Worm (Caenorhabditis elegans) whole organism, young adult: Measurements from ENCODE around the gene tyra-3.

Experiments
- B0261.1 ChIP-seq: sonication (generic microtip); optimal IDR thresholded peaks from 2 replicates; lab custom pipeline; 2016; ENCODE audit warnings: mild to moderate bottlenecking, missing genetic modification characterization, moderate library complexity, missing compliant biosample characterization
- C06A6.2 ChIP-seq: fragments of 200-800 bp; sonication (Bioruptor generic); conservative IDR thresholded peaks from 2 replicates; pipeline ENCODE4 v1.3.6; 2022; ENCODE audit warnings: missing genetic modification characterization, missing compliant biosample characterization
- F39B2.1 ChIP-seq: fragments of 200-800 bp; sonication (Bioruptor generic); IDR thresholded peaks from 2 replicates; pipeline ENCODE4 v1.3.6; 2022; ENCODE audit warnings: missing genetic modification reagents, missing genetic modification characterization, missing compliant biosample characterization
- F55B11.4 ChIP-seq: sonication (generic microtip); optimal IDR thresholded peaks from 2 replicates; lab custom pipeline; 2016; ENCODE audit warnings: missing compliant biosample characterization, missing genetic modification characterization, borderline replicate concordance; ENCODE audit not compliant: insufficient read depth
- T07F8.4 ChIP-seq: sonication (generic microtip); optimal IDR thresholded peaks from 2 replicates; lab custom pipeline; 2016; ENCODE audit warnings: mild to moderate bottlenecking, missing genetic modification characterization, moderate library complexity, missing compliant biosample characterization
- attf-3 ChIP-seq: fragments of 200-800 bp; sonication (Bioruptor generic); conservative IDR thresholded peaks from 2 replicates; pipeline ENCODE4 v1.3.6; 2022; ENCODE audit warnings: missing genetic modification reagents, missing genetic modification characterization, missing compliant biosample characterization
- attf-6 ChIP-seq: fragments of 200-800 bp; sonication (Bioruptor generic); IDR thresholded peaks from 2 replicates; pipeline ENCODE4 v1.3.6; 2022; ENCODE audit warnings: missing genetic modification reagents, missing genetic modification characterization, missing compliant biosample characterization
- ceh-58 ChIP-seq: fragments of 200-800 bp; sonication (Bioruptor generic); IDR thresholded peaks from 2 replicates; pipeline ENCODE4 v1.3.6; 2022; ENCODE audit warnings: missing genetic modification characterization, missing compliant biosample characterization
- dox-1 ChIP-seq: fragments of 200-800 bp; sonication (Bioruptor generic); IDR thresholded peaks from 2 replicates; pipeline ENCODE4 v1.3.6; 2022; ENCODE audit warnings: missing genetic modification reagents, missing genetic modification characterization, missing compliant biosample characterization
- fkh-3 ChIP-seq: sonication (generic microtip); optimal IDR thresholded peaks from 2 replicates; lab custom pipeline; 2016; ENCODE audit warnings: mild to moderate bottlenecking, missing genetic modification characterization, missing compliant biosample characterization
- hlh-12 ChIP-seq: sonication (generic microtip); optimal IDR thresholded peaks from 2 replicates; lab custom pipeline; 2016; ENCODE audit warnings: missing genetic modification characterization, missing compliant biosample characterization
- let-526 ChIP-seq: fragments of 200-800 bp; sonication (Bioruptor generic); IDR thresholded peaks from 2 replicates; pipeline ENCODE4 v1.3.6; 2022; ENCODE audit warnings: missing genetic modification reagents, missing genetic modification characterization, missing compliant biosample characterization
- lin-54 ChIP-seq: fragments of 200-800 bp; sonication (Bioruptor generic); optimal IDR thresholded peaks from 2 replicates; lab custom pipeline; 2018; ENCODE audit warnings: mild to moderate bottlenecking, missing genetic modification characterization, missing compliant biosample characterization
- madf-6 ChIP-seq: fragments of 200-800 bp; sonication (Bioruptor generic); IDR thresholded peaks from 2 replicates; pipeline ENCODE4 v1.3.6; 2022; ENCODE audit warnings: missing genetic modification reagents, missing genetic modification characterization, missing compliant biosample characterization
- nfya-2 ChIP-seq: fragments of 200-800 bp; sonication (Bioruptor generic); IDR thresholded peaks from 2 replicates; pipeline ENCODE4 v1.3.6; 2022; ENCODE audit warnings: missing genetic modification reagents, missing genetic modification characterization, missing compliant biosample characterization
- nhr-120 ChIP-seq: fragments of 200-800 bp; sonication (Bioruptor generic); IDR thresholded peaks from 2 replicates; pipeline ENCODE4 v1.3.6; 2022; ENCODE audit warnings: missing genetic modification characterization, missing compliant biosample characterization
- nhr-179 ChIP-seq: sonication (generic microtip); optimal IDR thresholded peaks from 2 replicates; lab custom pipeline; 2016; ENCODE audit warnings: mild to moderate bottlenecking, missing genetic modification characterization, missing compliant biosample characterization
- nhr-27 ChIP-seq: fragments of 200-800 bp; sonication (Bioruptor generic); optimal IDR thresholded peaks from 2 replicates; lab custom pipeline; 2018; ENCODE audit warnings: mild to moderate bottlenecking, missing genetic modification characterization, moderate library complexity, missing compliant biosample characterization
- zfh-2 ChIP-seq: fragments of 200-800 bp; sonication (Bioruptor generic); conservative IDR thresholded peaks from 2 replicates; pipeline ENCODE4 v1.3.6; 2022; ENCODE audit warnings: missing genetic modification reagents, missing genetic modification characterization, missing compliant biosample characterization
- ztf-18 ChIP-seq: sonication (generic microtip); optimal IDR thresholded peaks from 2 replicates; lab custom pipeline; 2016; ENCODE audit warnings: missing genotype, mild to moderate bottlenecking, missing genetic modification characterization, missing compliant biosample characterization

tyra-3 gene

ce11 chrX:4997548-4998087, 49.8 kb downstream of the tyra-3 start, which contains the start of gene ZC8.6 (continued):
- TF ChIP-seq let-526 (GFP tag; lab: Robert Waterston, UW) (no peak), hlh-12 (tag; lab: Kevin White, UChicago) (no peak)

ce11 chrX:4998875-4999274, 51.0 kb downstream of the tyra-3 start, which contains the start of gene set-30:
Gene set-30, plus strand, starts transcription at chrX:4999270.
- TF ChIP-seq zfh-2 (GFP tag; lab: Robert Waterston, UW) = peak; percentile 56; the same call in 1 of the 2 replicates
- no peak for TF ChIP-seq dox-1
- TF ChIP-seq fkh-3 = no peak
- no peak for TF ChIP-seq ceh-58
- TF ChIP-seq nhr-179 (tag; lab: Kevin White, UChicago) = no peak
- no peak for TF ChIP-seq T07F8.4 (tag; lab: Kevin White, UChicago)
- no peak for TF ChIP-seq C06A6.2 (GFP tag; lab: Robert Waterston, UW)
- TF ChIP-seq attf-3 (GFP tag; lab: Robert Waterston, UW) = no peak

ce11 chrX:5004940-5005339, 57.1 kb downstream of the tyra-3 start, which contains the start of gene hsd-2:
Gene hsd-2, plus strand, starts transcription at chrX:5005240.
- no peak for TF ChIP-seq F55B11.4
- TF ChIP-seq F39B2.1 (GFP tag; lab: Robert Waterston, UW) = no peak
- TF ChIP-seq nhr-27 (tag; lab: Kevin White, UChicago) = no peak
- no peak for TF ChIP-seq nhr-120
- TF ChIP-seq nfya-2 (GFP tag; lab: Robert Waterston, UW) = no peak
- TF ChIP-seq madf-6 (GFP tag; lab: Robert Waterston, UW) = no peak
- no peak for TF ChIP-seq ztf-18 (tag; lab: Kevin White, UChicago)
- TF ChIP-seq lin-54 = no peak
- no peak for TF ChIP-seq attf-6 (GFP tag; lab: Robert Waterston, UW)
- TF ChIP-seq B0261.1 (tag; lab: Kevin White, UChicago) = no peak
